Worm (Caenorhabditis elegans) whole organism, late embryonic: ENCODE results near the gene spp-30.

Experiments
- K09A11.1 ChIP-seq: sonication (generic microtip); optimal IDR thresholded peaks from 2 replicates; lab custom pipeline; 2017; ENCODE audit warnings: antibody characterized with exemption, mild to moderate bottlenecking, missing genetic modification characterization, missing compliant biosample characterization; ENCODE audit not compliant: insufficient read depth
- dmd-4 ChIP-seq: sonication (generic microtip); optimal IDR thresholded peaks from 2 replicates; lab custom pipeline; 2016; ENCODE audit warnings: borderline replicate concordance, missing genetic modification characterization, missing compliant biosample characterization
- nhr-11 ChIP-seq: fragments of 150-350 bp; optimal IDR thresholded peaks from 2 replicates; lab custom pipeline; 2014; ENCODE audit warnings: missing biosample characterization, missing genetic modification characterization
- npax-4 ChIP-seq: sonication (generic microtip); optimal IDR thresholded peaks from 2 replicates; lab custom pipeline; 2016; ENCODE audit warnings: missing genetic modification characterization, missing compliant biosample characterization

DNA sequence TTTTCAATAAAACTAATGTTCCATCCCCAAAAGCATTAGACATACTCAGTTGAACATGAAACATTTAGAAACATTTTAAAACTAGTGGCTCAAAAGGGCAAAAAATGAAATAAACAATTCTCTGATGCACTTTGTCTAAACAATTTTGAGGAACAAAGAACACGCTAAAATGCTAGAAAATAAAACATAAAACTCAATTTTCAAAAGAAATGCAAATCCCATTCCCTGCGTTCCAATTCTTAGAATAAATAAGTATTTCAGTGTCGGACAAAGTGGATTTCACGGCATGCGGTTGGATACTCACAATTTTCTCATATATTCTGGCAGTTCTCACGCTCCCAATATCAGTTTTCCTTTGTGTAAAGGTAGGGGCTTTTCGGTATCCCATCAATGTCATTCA lies 4.8 kb upstream of the spp-30 start:
- TF ChIP-seq npax-4 (no peak), nhr-11 (tag; lab: Kevin White, UChicago) (no peak), K09A11.1 (tag; lab: Kevin White, UChicago) (no peak), dmd-4 (tag; lab: Kevin White, UChicago) (no peak)
